Fruit fly (Drosophila melanogaster) whole organism, embryonic: ENCODE data around the gene Ptp99A.

Experiments used
- Atf-2 ChIP-seq: fragments of 200-800 bp; sonication (Bioruptor generic); optimal IDR thresholded peaks from 2 replicates; lab custom pipeline; 2016; ENCODE audit warnings: missing biosample characterization, missing genetic modification characterization
- B-H1 ChIP-seq: fragments of 200-800 bp; sonication (Bioruptor generic); IDR thresholded peaks from 3 replicates; pipeline ENCODE4 v1.3.6; 2022; ENCODE audit warnings: missing biosample characterization, missing genetic modification characterization
- CG10959 ChIP-seq: fragments of 200-800 bp; sonication (Bioruptor generic); IDR thresholded peaks from 2 replicates; pipeline ENCODE4 v1.3.6; 2022; ENCODE audit warnings: missing biosample characterization, missing genetic modification characterization
- CG11085 ChIP-seq: fragments of 200-800 bp; sonication (Bioruptor generic); IDR thresholded peaks from 2 replicates; pipeline ENCODE4 v1.3.6; 2022; ENCODE audit warnings: missing biosample characterization, missing genetic modification characterization
- CG12155 ChIP-seq: fragments of 200-800 bp; sonication (Bioruptor generic); optimal IDR thresholded peaks from 3 replicates; lab custom pipeline; 2016; ENCODE audit warnings: missing biosample characterization, missing genetic modification characterization
- CG14014 ChIP-seq: fragments of 200-800 bp; sonication (Bioruptor generic); IDR thresholded peaks from 2 replicates; pipeline ENCODE4 v1.3.6; 2022; ENCODE audit warnings: missing biosample characterization, missing genetic modification characterization
- CG17361 ChIP-seq: fragments of 200-800 bp; sonication (Bioruptor generic); IDR thresholded peaks from 3 replicates; pipeline ENCODE4 v1.3.6; 2022; ENCODE audit warnings: missing biosample characterization, missing genetic modification characterization
- CG1792 ChIP-seq: fragments of 200-800 bp; sonication (Bioruptor generic); optimal IDR thresholded peaks from 2 replicates; lab custom pipeline; 2016; ENCODE audit warnings: missing biosample characterization, missing genetic modification characterization
- CG18262 ChIP-seq: fragments of 200-800 bp; optimal IDR thresholded peaks from 3 replicates; lab custom pipeline; 2019; ENCODE audit warnings: missing biosample characterization, mild to moderate bottlenecking, missing genetic modification characterization, moderate library complexity
- CG2202 ChIP-seq: fragments of 200-800 bp; sonication (Bioruptor generic); optimal IDR thresholded peaks from 2 replicates; lab custom pipeline; 2018; ENCODE audit warnings: missing biosample characterization, mild to moderate bottlenecking, missing genetic modification characterization
- CG2889 ChIP-seq: fragments of 200-800 bp; sonication (Bioruptor generic); IDR thresholded peaks from 3 replicates; pipeline ENCODE4 v1.3.6; 2022; ENCODE audit warnings: missing biosample characterization, missing genetic modification characterization
- CG3163 ChIP-seq: fragments of 200-800 bp; sonication (Bioruptor generic); optimal IDR thresholded peaks from 3 replicates; lab custom pipeline; 2016; ENCODE audit warnings: missing biosample characterization, missing genetic modification characterization
- CG3847 ChIP-seq: fragments of 200-800 bp; sonication (Bioruptor generic); IDR thresholded peaks from 2 replicates; pipeline ENCODE4 v1.3.6; 2022; ENCODE audit warnings: missing biosample characterization, missing genetic modification characterization
- CG5245 ChIP-seq: fragments of 200-800 bp; sonication (Bioruptor generic); optimal IDR thresholded peaks from 3 replicates; lab custom pipeline; 2016; ENCODE audit warnings: missing biosample characterization, missing genetic modification characterization
- CG7786 ChIP-seq: fragments of 200-800 bp; sonication (Bioruptor generic); optimal IDR thresholded peaks from 2 replicates; lab custom pipeline; 2016; ENCODE audit warnings: missing biosample characterization, missing genetic modification characterization
- CG7839 ChIP-seq: fragments of 200-800 bp; sonication (Bioruptor generic); optimal IDR thresholded peaks from 3 replicates; lab custom pipeline; 2018; ENCODE audit warnings: missing biosample characterization, mild to moderate bottlenecking, missing genetic modification characterization, moderate library complexity
- CG7928 ChIP-seq: fragments of 200-800 bp; sonication (Bioruptor generic); optimal IDR thresholded peaks from 2 replicates; lab custom pipeline; 2017; ENCODE audit warnings: missing biosample characterization, mild to moderate bottlenecking, missing genetic modification characterization
- CG8359 ChIP-seq: fragments of 200-800 bp; sonication (Bioruptor generic); optimal IDR thresholded peaks from 2 replicates; lab custom pipeline; 2017; ENCODE audit warnings: missing biosample characterization, mild to moderate bottlenecking, missing genetic modification characterization, borderline replicate concordance
- CG9609 ChIP-seq: fragments of 200-800 bp; sonication (Bioruptor generic); optimal IDR thresholded peaks from 3 replicates; lab custom pipeline; 2016; ENCODE audit warnings: missing biosample characterization, missing genetic modification characterization
- Dad ChIP-seq: fragments of 200-800 bp; sonication (Bioruptor generic); optimal IDR thresholded peaks from 3 replicates; lab custom pipeline; 2016; ENCODE audit warnings: missing biosample characterization, missing genetic modification characterization
- Dbx ChIP-seq: fragments of 200-800 bp; sonication (Bioruptor generic); IDR thresholded peaks from 3 replicates; pipeline ENCODE4 v1.3.6; 2022; ENCODE audit warnings: missing biosample characterization, missing genetic modification characterization
- Lhr ChIP-seq: fragments of 200-800 bp; sonication (Bioruptor generic); optimal IDR thresholded peaks from 3 replicates; lab custom pipeline; 2017; ENCODE audit warnings: mild to moderate bottlenecking, missing biosample characterization, missing genetic modification reagents, missing genetic modification characterization
- Oaz ChIP-seq: fragments of 200-800 bp; sonication (Bioruptor generic); IDR thresholded peaks from 2 replicates; pipeline ENCODE4 v1.3.6; 2022; ENCODE audit warnings: missing biosample characterization, missing genetic modification characterization
- Ssrp ChIP-seq: fragments of 200-800 bp; sonication (Bioruptor generic); optimal IDR thresholded peaks from 2 replicates; lab custom pipeline; 2018; ENCODE audit warnings: missing biosample characterization, mild to moderate bottlenecking, missing genetic modification characterization, moderate library complexity
- Stat92E ChIP-seq, 3 experiments: fragments of >200 bp in 2 of 3; fragments of 200-800 bp in 1 of 3; sonication (Bioruptor generic) in 1 of 3; optimal IDR thresholded peaks; 2 replicates each; lab custom pipeline; 2017 to 2019; ENCODE audit warnings: missing biosample characterization in 3 of 3, missing genetic modification characterization in 3 of 3, mild to moderate bottlenecking in 1 of 3, moderate library complexity in 1 of 3
- abd-A ChIP-seq: fragments of 200-800 bp; sonication (Bioruptor generic); optimal IDR thresholded peaks from 3 replicates; lab custom pipeline; 2019; ENCODE audit warnings: missing biosample characterization, mild to moderate bottlenecking, missing genetic modification characterization, moderate library complexity
- ash1 ChIP-seq: fragments of 200-800 bp; sonication (Bioruptor generic); optimal IDR thresholded peaks from 2 replicates; lab custom pipeline; 2018; ENCODE audit warnings: missing biosample characterization, mild to moderate bottlenecking, missing genetic modification characterization
- bcd ChIP-seq: fragments of 200-800 bp; sonication (Bioruptor generic); optimal IDR thresholded peaks from 2 replicates; lab custom pipeline; 2017; ENCODE audit warnings: missing biosample characterization, mild to moderate bottlenecking, missing genetic modification characterization
- bowl ChIP-seq: fragments of 200-800 bp; sonication (Bioruptor generic); IDR thresholded peaks from 2 replicates; pipeline ENCODE4 v1.3.6; 2022; ENCODE audit warnings: missing biosample characterization, missing genetic modification characterization
- cato ChIP-seq: fragments of 200-800 bp; sonication (Bioruptor generic); optimal IDR thresholded peaks from 2 replicates; lab custom pipeline; 2016; ENCODE audit warnings: missing biosample characterization, missing genetic modification characterization, borderline replicate concordance
- chinmo ChIP-seq: fragments of 200-800 bp; sonication (Bioruptor generic); IDR thresholded peaks from 4 replicates; pipeline ENCODE4 v1.3.6; 2022; ENCODE audit warnings: missing biosample characterization, missing genetic modification characterization; ENCODE audit not compliant: partially characterized antibody
- gsb ChIP-seq: fragments of 200-800 bp; sonication (Bioruptor generic); IDR thresholded peaks from 2 replicates; pipeline ENCODE4 v1.3.6; 2022; ENCODE audit warnings: missing biosample characterization, missing genetic modification characterization
- h ChIP-seq: fragments of >200 bp; optimal IDR thresholded peaks from 2 replicates; lab custom pipeline; 2017
- hbn ChIP-seq: fragments of 200-800 bp; sonication (Bioruptor generic); IDR thresholded peaks from 2 replicates; pipeline ENCODE4 v1.3.6; 2022; ENCODE audit warnings: missing biosample characterization, missing genetic modification characterization; ENCODE audit not compliant: partially characterized antibody
- hth ChIP-seq: fragments of >200 bp; optimal IDR thresholded peaks from 2 replicates; lab custom pipeline; 2017; ENCODE audit warnings: inconsistent platforms
- jumu ChIP-seq: fragments of 200-800 bp; sonication (Bioruptor generic); optimal IDR thresholded peaks from 3 replicates; lab custom pipeline; 2016; ENCODE audit warnings: missing biosample characterization, missing genetic modification characterization
- kah ChIP-seq: fragments of 200-800 bp; sonication (Bioruptor generic); optimal IDR thresholded peaks from 2 replicates; lab custom pipeline; 2018; ENCODE audit warnings: missing biosample characterization, mild to moderate bottlenecking, missing genetic modification characterization
- pb ChIP-seq: fragments of 200-800 bp; sonication (Bioruptor generic); optimal IDR thresholded peaks from 3 replicates; lab custom pipeline; 2016; ENCODE audit warnings: missing biosample characterization, missing genetic modification characterization
- peb ChIP-seq: fragments of 200-800 bp; sonication (Bioruptor generic); IDR thresholded peaks from 2 replicates; pipeline ENCODE4 v1.3.6; 2022; ENCODE audit warnings: missing biosample characterization, missing genetic modification characterization
- ranshi ChIP-seq: fragments of 200-800 bp; sonication (Bioruptor generic); IDR thresholded peaks from 2 replicates; pipeline ENCODE4 v1.3.6; 2022; ENCODE audit warnings: missing biosample characterization, missing genetic modification characterization
- slbo ChIP-seq: fragments of 200-800 bp; sonication (Bioruptor generic); IDR thresholded peaks from 2 replicates; pipeline ENCODE4 v1.3.6; 2022; ENCODE audit warnings: missing biosample characterization, missing genetic modification characterization
- slp2 ChIP-seq: fragments of 200-800 bp; sonication (Bioruptor generic); optimal IDR thresholded peaks from 2 replicates; lab custom pipeline; 2016; ENCODE audit warnings: missing biosample characterization, missing genetic modification characterization
- so ChIP-seq: fragments of 200-800 bp; sonication (Bioruptor generic); IDR thresholded peaks from 3 replicates; pipeline ENCODE4 v1.3.6; 2022; ENCODE audit warnings: missing biosample characterization, missing genetic modification characterization
- sqz ChIP-seq: fragments of 200-800 bp; sonication (Bioruptor generic); optimal IDR thresholded peaks from 3 replicates; lab custom pipeline; 2018; ENCODE audit warnings: missing biosample characterization, mild to moderate bottlenecking, missing genetic modification characterization
- ssp ChIP-seq: fragments of 200-800 bp; sonication (Bioruptor generic); IDR thresholded peaks from 2 replicates; pipeline ENCODE4 v1.3.6; 2022; ENCODE audit warnings: missing biosample characterization, missing genetic modification characterization
- tgo ChIP-seq: fragments of 200-800 bp; sonication (Bioruptor generic); IDR thresholded peaks from 3 replicates; pipeline ENCODE4 v1.3.6; 2022; ENCODE audit warnings: missing biosample characterization, missing genetic modification characterization
- tna ChIP-seq: fragments of 200-800 bp; sonication (Bioruptor generic); IDR thresholded peaks from 2 replicates; pipeline ENCODE4 v1.3.6; 2022; ENCODE audit warnings: missing biosample characterization, missing genetic modification characterization; ENCODE audit not compliant: partially characterized antibody
- vnd ChIP-seq: fragments of 200-800 bp; sonication (Bioruptor generic); IDR thresholded peaks from 3 replicates; pipeline ENCODE4 v1.3.6; 2022; ENCODE audit warnings: missing biosample characterization, missing genetic modification characterization; ENCODE audit not compliant: partially characterized antibody
- zen ChIP-seq: fragments of 200-800 bp; sonication (Bioruptor generic); optimal IDR thresholded peaks from 3 replicates; lab custom pipeline; 2018; ENCODE audit warnings: missing biosample characterization, mild to moderate bottlenecking, missing genetic modification characterization, moderate library complexity
- zf30C ChIP-seq: fragments of 200-800 bp; sonication (Bioruptor generic); optimal IDR thresholded peaks from 3 replicates; lab custom pipeline; 2018; ENCODE audit warnings: missing biosample characterization, mild to moderate bottlenecking, missing genetic modification characterization

The Ptp99A gene

dm6 chr3R:29478952-29479538 is 101.6 kb downstream of the Ptp99A start (continued):
- no peak for TF ChIP-seq cato (GFP tag; lab: Kevin White, UChicago)
- TF ChIP-seq sqz (GFP tag; lab: Kevin White, UChicago): peak; percentile 49
- TF ChIP-seq peb (GFP tag; lab: Robert Waterston, UW): no peak
- TF ChIP-seq Stat92E (GFP tag; optimal IDR thresholded peaks at IDR 0.05; lab: Kevin White, UChicago): no peak
- peak; percentile 60 for TF ChIP-seq bcd (GFP tag; lab: Kevin White, UChicago)
- peak; percentile 58; the same call in 1 of the 2 replicates for TF ChIP-seq bowl (GFP tag; lab: Robert Waterston, UW)
- TF ChIP-seq CG17361 (GFP tag; lab: Robert Waterston, UW): peak; percentile 56; the same call in 1 of the 3 replicates
- peak; percentile 8 for TF ChIP-seq jumu (GFP tag; lab: Kevin White, UChicago)
- TF ChIP-seq kah (GFP tag; lab: Kevin White, UChicago): peak; percentile 51
- TF ChIP-seq Lhr: no peak
- no peak for TF ChIP-seq hbn
- no peak for TF ChIP-seq zen (tag; lab: Kevin White, UChicago)
- TF ChIP-seq CG5245 (GFP tag; lab: Kevin White, UChicago): no peak
- TF ChIP-seq abd-A: no peak
- peak; percentile 39; the same call in 1 of the 2 replicates for TF ChIP-seq CG3847 (GFP tag; lab: Robert Waterston, UW)
- no peak for TF ChIP-seq hth (lab: Kevin White, UChicago)
- peak; percentile 20 for TF ChIP-seq CG9609 (GFP tag; lab: Kevin White, UChicago)
- peak; percentile 43 for TF ChIP-seq Dad (GFP tag; lab: Kevin White, UChicago)
- peak; percentile 52; the same call in 2 of the 3 replicates for TF ChIP-seq B-H1 (GFP tag; lab: Robert Waterston, UW)
- TF ChIP-seq pb: no peak
- TF ChIP-seq Atf-2 (GFP tag; lab: Kevin White, UChicago): no peak
- TF ChIP-seq Ssrp (tag; lab: Kevin White, UChicago): peak; percentile 14
- TF ChIP-seq gsb: peak; percentile 29; the same call in 1 of the 2 replicates
- peak; percentile 75; the same call in 1 of the 2 replicates for TF ChIP-seq CG14014 (GFP tag; lab: Robert Waterston, UW)
- TF ChIP-seq CG11085 (GFP tag; lab: Robert Waterston, UW): no peak
- no peak for TF ChIP-seq h
- peak; percentile 66 for TF ChIP-seq CG18262
- peak; percentile 33 for TF ChIP-seq slp2 (GFP tag; lab: Kevin White, UChicago)
- no peak for TF ChIP-seq zf30C (GFP tag; lab: Kevin White, UChicago)
- peak; percentile 37 for TF ChIP-seq CG7786 (GFP tag; lab: Kevin White, UChicago)
- peak; percentile 62; the same call in 2 of the 3 replicates for TF ChIP-seq tgo (GFP tag; lab: Robert Waterston, UW)
- TF ChIP-seq vnd (GFP tag; lab: Robert Waterston, UW): no peak
- TF ChIP-seq CG12155 (GFP tag; lab: Kevin White, UChicago): no peak
- no peak for TF ChIP-seq ash1
- peak; percentile 59; the same call in 1 of the 2 replicates for TF ChIP-seq Oaz (GFP tag; lab: Robert Waterston, UW)
- TF ChIP-seq CG10959 (GFP tag; lab: Robert Waterston, UW): no peak
- peak; percentile 63; the same call in 1 of the 2 replicates for TF ChIP-seq ranshi (GFP tag; lab: Robert Waterston, UW)
- peak; percentile 24; the same call in 1 of the 2 replicates for TF ChIP-seq tna (GFP tag; lab: Robert Waterston, UW)
- TF ChIP-seq chinmo (GFP tag; lab: Robert Waterston, UW): peak; percentile 81; the same call in 3 of the 4 replicates
- no peak for TF ChIP-seq CG2202 (tag; lab: Kevin White, UChicago)
- TF ChIP-seq CG1792 (GFP tag; lab: Kevin White, UChicago): no peak
- peak; percentile 70 for TF ChIP-seq slbo
- TF ChIP-seq CG7928 (GFP tag; lab: Kevin White, UChicago): peak; percentile 15
- peak; percentile 72 for TF ChIP-seq CG7839 (tag; lab: Kevin White, UChicago)
- peak; percentile 55; the same call in 1 of the 3 replicates for TF ChIP-seq so (GFP tag; lab: Robert Waterston, UW)
- TF ChIP-seq CG8359 (GFP tag; lab: Kevin White, UChicago): peak; percentile 28
- TF ChIP-seq ssp (GFP tag; lab: Robert Waterston, UW): no peak
- TF ChIP-seq CG3163 (GFP tag; lab: Kevin White, UChicago): no peak
- peak; percentile 68; the same call in 1 of the 3 replicates for TF ChIP-seq CG2889 (GFP tag; lab: Robert Waterston, UW)
- peak; percentile 55; the same call in 2 of the 3 replicates for TF ChIP-seq Dbx
